Worm (Caenorhabditis elegans) whole organism, young adult: Measurements from ENCODE around the gene col-96.
A peak's percentile ranks its signal among the peaks of the same experiment; 100 is the strongest.

Source experiments
- B0019.2 ChIP-seq: fragments of 200-800 bp; sonication (Bioruptor generic); conservative IDR thresholded peaks from 2 replicates; pipeline ENCODE4 v1.3.6; 2022; ENCODE audit warnings: missing genetic modification reagents, missing genetic modification characterization, missing compliant biosample characterization
- B0261.1 ChIP-seq: sonication (generic microtip); optimal IDR thresholded peaks from 2 replicates; lab custom pipeline; 2016; ENCODE audit warnings: mild to moderate bottlenecking, missing genetic modification characterization, moderate library complexity, missing compliant biosample characterization
- B0336.3 ChIP-seq: fragments of 200-800 bp; sonication (Bioruptor generic); IDR thresholded peaks from 2 replicates; pipeline ENCODE4 v1.3.6; 2022; ENCODE audit warnings: missing genetic modification characterization, missing compliant biosample characterization
- C17E4.6 ChIP-seq: fragments of 200-800 bp; sonication (Bioruptor generic); IDR thresholded peaks from 2 replicates; pipeline ENCODE4 v1.3.6; 2022; ENCODE audit warnings: missing genetic modification reagents, missing genetic modification characterization, missing compliant biosample characterization
- F23B12.7 ChIP-seq: sonication (generic microtip); optimal IDR thresholded peaks from 2 replicates; lab custom pipeline; 2017; ENCODE audit warnings: missing genetic modification characterization, mild to moderate bottlenecking, missing compliant biosample characterization, antibody characterized with exemption, moderate library complexity; ENCODE audit not compliant: insufficient read depth
- F39B2.1 ChIP-seq: fragments of 200-800 bp; sonication (Bioruptor generic); IDR thresholded peaks from 2 replicates; pipeline ENCODE4 v1.3.6; 2022; ENCODE audit warnings: missing genetic modification reagents, missing genetic modification characterization, missing compliant biosample characterization
- F49E8.2 ChIP-seq: sonication (generic microtip); optimal IDR thresholded peaks from 3 replicates; lab custom pipeline; 2017; ENCODE audit warnings: missing genetic modification characterization, mild to moderate bottlenecking, missing compliant biosample characterization, antibody characterized with exemption, moderate library complexity; ENCODE audit not compliant: insufficient read depth
- F52B5.7 ChIP-seq: sonication (generic microtip); optimal IDR thresholded peaks from 2 replicates; lab custom pipeline; 2016; ENCODE audit warnings: mild to moderate bottlenecking, missing genetic modification characterization, missing compliant biosample characterization
- F55B11.4 ChIP-seq: sonication (generic microtip); optimal IDR thresholded peaks from 2 replicates; lab custom pipeline; 2016; ENCODE audit warnings: missing compliant biosample characterization, missing genetic modification characterization, borderline replicate concordance; ENCODE audit not compliant: insufficient read depth
- F57C9.4 ChIP-seq: sonication (generic microtip); optimal IDR thresholded peaks from 2 replicates; lab custom pipeline; 2017; ENCODE audit warnings: mild to moderate bottlenecking, missing genetic modification characterization, missing compliant biosample characterization
- Y67H2A.10 ChIP-seq: fragments of 200-800 bp; sonication (Bioruptor generic); conservative IDR thresholded peaks from 2 replicates; pipeline ENCODE4 v1.3.6; 2022; ENCODE audit warnings: missing genetic modification reagents, missing genetic modification characterization, missing compliant biosample characterization
- atf-7 ChIP-seq: sonication (generic microtip); optimal IDR thresholded peaks from 2 replicates; lab custom pipeline; 2017; ENCODE audit warnings: mild to moderate bottlenecking, missing genetic modification characterization, missing compliant biosample characterization
- athp-1 ChIP-seq: sonication (generic microtip); optimal IDR thresholded peaks from 2 replicates; lab custom pipeline; 2017; ENCODE audit warnings: mild to moderate bottlenecking, missing genetic modification characterization, missing compliant biosample characterization
- cebp-1 ChIP-seq, 2 experiments: fragments of 200-800 bp in 1 of 2; sonication (Bioruptor generic) in 1 of 2; sonication (generic microtip) in 1 of 2; IDR thresholded peaks in 1 of 2; optimal IDR thresholded peaks in 1 of 2; 2 replicates each; pipeline versions ENCODE4 v1.3.6 to Lab custom; 2017 to 2022; ENCODE audit warnings: missing compliant biosample characterization in 2 of 2, missing genetic modification characterization in 2 of 2, mild to moderate bottlenecking in 1 of 2, missing genetic modification reagents in 1 of 2, moderate library complexity in 1 of 2
- ceh-40 ChIP-seq: fragments of 200-800 bp; sonication (Bioruptor generic); IDR thresholded peaks from 2 replicates; pipeline ENCODE4 v1.3.6; 2022; ENCODE audit warnings: missing genetic modification characterization, missing compliant biosample characterization
- chd-7 ChIP-seq: sonication (generic microtip); optimal IDR thresholded peaks from 2 replicates; lab custom pipeline; 2016; ENCODE audit warnings: mild to moderate bottlenecking, missing genetic modification characterization, moderate library complexity, missing compliant biosample characterization
- ets-4 ChIP-seq: fragments of 200-800 bp; sonication (Bioruptor generic); optimal IDR thresholded peaks from 2 replicates; lab custom pipeline; 2018; ENCODE audit warnings: mild to moderate bottlenecking, missing genetic modification characterization, missing compliant biosample characterization
- gei-17 ChIP-seq: fragments of 200-800 bp; sonication (Bioruptor generic); optimal IDR thresholded peaks from 2 replicates; lab custom pipeline; 2018; ENCODE audit warnings: mild to moderate bottlenecking, missing genetic modification characterization, missing compliant biosample characterization
- let-526 ChIP-seq: fragments of 200-800 bp; sonication (Bioruptor generic); IDR thresholded peaks from 2 replicates; pipeline ENCODE4 v1.3.6; 2022; ENCODE audit warnings: missing genetic modification reagents, missing genetic modification characterization, missing compliant biosample characterization
- lin-54 ChIP-seq: fragments of 200-800 bp; sonication (Bioruptor generic); optimal IDR thresholded peaks from 2 replicates; lab custom pipeline; 2018; ENCODE audit warnings: mild to moderate bottlenecking, missing genetic modification characterization, missing compliant biosample characterization
- lir-1 ChIP-seq: fragments of 200-800 bp; sonication (Bioruptor generic); conservative IDR thresholded peaks from 2 replicates; pipeline ENCODE4 v1.3.6; 2022; ENCODE audit warnings: missing genetic modification reagents, missing genetic modification characterization, missing compliant biosample characterization
- madf-8 ChIP-seq: fragments of 200-800 bp; sonication (Bioruptor generic); conservative IDR thresholded peaks from 2 replicates; pipeline ENCODE4 v1.3.6; 2022; ENCODE audit warnings: missing genetic modification reagents, missing genetic modification characterization, missing compliant biosample characterization
- nfya-1 ChIP-seq: sonication (generic microtip); optimal IDR thresholded peaks from 2 replicates; lab custom pipeline; 2017; ENCODE audit warnings: antibody characterized with exemption, missing compliant biosample characterization, missing genetic modification characterization, borderline replicate concordance; ENCODE audit not compliant: insufficient read depth
- nfya-2 ChIP-seq: fragments of 200-800 bp; sonication (Bioruptor generic); IDR thresholded peaks from 2 replicates; pipeline ENCODE4 v1.3.6; 2022; ENCODE audit warnings: missing genetic modification reagents, missing genetic modification characterization, missing compliant biosample characterization
- nfyb-1 ChIP-seq: fragments of 200-800 bp; sonication (Bioruptor generic); IDR thresholded peaks from 2 replicates; pipeline ENCODE4 v1.3.6; 2022; ENCODE audit warnings: missing genetic modification reagents, missing genetic modification characterization, missing compliant biosample characterization
- pbrm-1 ChIP-seq: fragments of 200-800 bp; sonication (Bioruptor generic); IDR thresholded peaks from 2 replicates; pipeline ENCODE4 v1.3.6; 2022; ENCODE audit warnings: missing genetic modification reagents, missing genetic modification characterization, missing compliant biosample characterization
- rcor-1 ChIP-seq: fragments of 200-800 bp; sonication (Bioruptor generic); IDR thresholded peaks from 2 replicates; pipeline ENCODE4 v1.3.6; 2022; ENCODE audit warnings: missing genetic modification reagents, missing genetic modification characterization, missing compliant biosample characterization
- snpc-1.3 ChIP-seq: sonication (generic microtip); optimal IDR thresholded peaks from 2 replicates; lab custom pipeline; 2017; ENCODE audit warnings: missing genetic modification characterization, mild to moderate bottlenecking, missing compliant biosample characterization, antibody characterized with exemption, moderate library complexity, missing genotype, missing genetic modification reagents; ENCODE audit not compliant: insufficient read depth
- somi-1 ChIP-seq: fragments of 200-800 bp; sonication (Bioruptor generic); optimal IDR thresholded peaks from 2 replicates; lab custom pipeline; 2018; ENCODE audit warnings: mild to moderate bottlenecking, missing genetic modification characterization, missing compliant biosample characterization
- tlf-1 ChIP-seq: fragments of 200-800 bp; sonication (Bioruptor generic); optimal IDR thresholded peaks from 2 replicates; lab custom pipeline; 2018; ENCODE audit warnings: mild to moderate bottlenecking, missing genetic modification characterization, missing compliant biosample characterization
- zfh-2 ChIP-seq: fragments of 200-800 bp; sonication (Bioruptor generic); conservative IDR thresholded peaks from 2 replicates; pipeline ENCODE4 v1.3.6; 2022; ENCODE audit warnings: missing genetic modification reagents, missing genetic modification characterization, missing compliant biosample characterization
- zim-3 ChIP-seq: sonication (generic microtip); optimal IDR thresholded peaks from 2 replicates; lab custom pipeline; 2017; ENCODE audit warnings: mild to moderate bottlenecking, missing genetic modification characterization, moderate library complexity, missing compliant biosample characterization
- ztf-25 ChIP-seq: fragments of 200-800 bp; sonication (Bioruptor generic); IDR thresholded peaks from 2 replicates; pipeline ENCODE4 v1.3.6; 2022; ENCODE audit warnings: missing genetic modification reagents, missing genetic modification characterization, missing compliant biosample characterization
- ztf-28 ChIP-seq: fragments of 200-800 bp; sonication (Bioruptor generic); IDR thresholded peaks from 2 replicates; pipeline ENCODE4 v1.3.6; 2022; ENCODE audit warnings: missing genetic modification reagents, missing genetic modification characterization, missing compliant biosample characterization

The col-96 gene

DNA sequence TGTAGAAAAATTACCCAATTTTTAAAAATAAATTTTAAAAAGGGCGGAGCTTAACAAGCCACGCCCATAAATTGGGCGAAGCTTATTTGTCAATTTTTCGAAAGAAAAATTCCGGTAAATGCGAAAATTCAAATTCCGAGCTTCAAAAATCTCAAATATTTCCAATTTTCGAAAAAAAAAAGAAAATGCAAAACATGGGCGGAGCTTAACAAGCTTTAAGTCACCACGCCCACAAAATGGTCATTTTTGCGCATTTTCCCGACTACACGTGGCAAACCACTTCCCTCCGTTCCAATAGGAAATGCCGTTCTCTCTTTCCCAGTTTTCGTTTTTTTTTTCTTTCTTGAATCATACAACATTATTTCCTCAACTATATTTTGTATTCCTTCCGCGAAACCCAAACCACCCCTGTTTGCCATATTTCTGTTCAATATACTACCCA, 12.0 kb downstream of the col-96 start (continued):
- TF ChIP-seq athp-1 (tag; lab: Kevin White, UChicago) (no peak), pbrm-1 (peak; percentile 46; the same call in 1 of the 2 replicates), snpc-1.3 (tag; lab: Kevin White, UChicago) (no peak), nfya-2 (GFP tag; lab: Robert Waterston, UW) (0 out of 2 replicates have a peak, but pooled peaks have one; percentile 72), F55B11.4 (tag; lab: Kevin White, UChicago) (no peak), gei-17 (GFP tag; lab: Kevin White, UChicago) (peak; percentile 60), rcor-1 (GFP tag; lab: Robert Waterston, UW) (no peak), Y67H2A.10 (GFP tag; lab: Robert Waterston, UW) (no peak), ceh-40 (GFP tag; lab: Robert Waterston, UW) (no peak), F39B2.1 (no peak), ztf-28 (GFP tag; lab: Robert Waterston, UW) (no peak), lin-54 (GFP tag; lab: Kevin White, UChicago) (no peak), nfya-1 (tag; lab: Kevin White, UChicago) (no peak)

ce11 chrIII:11692380-11692779, 14.2 kb downstream of the col-96 start:
- TF ChIP-seq athp-1 (tag; lab: Kevin White, UChicago) (peak; percentile 1), B0336.3 (GFP tag; lab: Robert Waterston, UW) (peak; percentile 22; the same call in 1 of the 2 replicates), nfyb-1 (GFP tag; lab: Robert Waterston, UW) (peak; percentile 45; the same call in 1 of the 2 replicates), F52B5.7 (peak; percentile 30), F23B12.7 (tag; lab: Kevin White, UChicago) (no peak), chd-7 (tag; lab: Kevin White, UChicago) (peak; percentile 50), tlf-1 (GFP tag; lab: Kevin White, UChicago) (no peak), let-526 (no peak), atf-7 (peak; percentile 40), cebp-1 (GFP tag; IDR thresholded peaks at IDR 0.05; lab: Robert Waterston, UW) (no peak), cebp-1 (tag; optimal IDR thresholded peaks at IDR 0.05; lab: Kevin White, UChicago) (peak; percentile 10), B0019.2 (GFP tag; lab: Robert Waterston, UW) (no peak), B0261.1 (tag; lab: Kevin White, UChicago) (no peak), somi-1 (GFP tag; lab: Kevin White, UChicago) (peak; percentile 12), zim-3 (tag; lab: Kevin White, UChicago) (peak; percentile 25), zfh-2 (GFP tag; lab: Robert Waterston, UW) (peak; percentile 46; the same call in 1 of the 2 replicates), ets-4 (no peak), F57C9.4 (tag; lab: Kevin White, UChicago) (no peak)

DNA sequence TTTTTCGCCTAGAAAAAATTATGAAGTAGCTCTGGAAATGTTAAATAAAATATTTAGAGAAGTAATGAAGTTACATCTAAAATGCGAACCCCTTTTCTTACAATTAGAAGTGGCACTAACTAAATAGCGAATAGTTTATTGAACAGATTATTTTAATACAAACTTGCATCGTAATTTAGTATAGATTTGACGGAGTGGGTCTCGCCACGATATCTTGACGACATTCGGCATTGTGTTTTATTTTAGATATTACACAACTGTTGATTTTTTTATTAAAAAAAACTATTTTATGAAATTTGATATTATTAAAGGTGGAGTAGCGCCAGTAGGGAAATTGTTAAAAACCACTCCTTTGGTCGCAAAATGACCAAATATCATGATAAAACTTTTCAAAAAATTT, 16.7 kb downstream of the col-96 start:
- TF ChIP-seq ztf-25 (no peak), F49E8.2 (tag; lab: Kevin White, UChicago) (no peak), madf-8 (GFP tag; lab: Robert Waterston, UW) (no peak), C17E4.6 (GFP tag; lab: Robert Waterston, UW) (no peak), lir-1 (no peak)
